Fruit fly (Drosophila melanogaster) whole organism, embryonic: Measurements from ENCODE around the gene Twdlalpha.

Source experiments
- B-H2 ChIP-seq: fragments of 200-800 bp; sonication (Bioruptor generic); optimal IDR thresholded peaks from 2 replicates; lab custom pipeline; 2018; ENCODE audit warnings: missing biosample characterization, mild to moderate bottlenecking, missing genetic modification characterization
- Blimp-1 ChIP-seq: fragments of 200-800 bp; sonication (Bioruptor generic); optimal IDR thresholded peaks from 3 replicates; lab custom pipeline; 2018; ENCODE audit warnings: missing biosample characterization, missing genetic modification characterization, mild to moderate bottlenecking, moderate library complexity, missing genetic modification reagents
- CG10543 ChIP-seq: fragments of 200-800 bp; sonication (Bioruptor generic); optimal IDR thresholded peaks from 3 replicates; lab custom pipeline; 2017; ENCODE audit warnings: missing biosample characterization, mild to moderate bottlenecking, missing genetic modification characterization, moderate library complexity
- CG11560 ChIP-seq: fragments of 200-800 bp; sonication (Bioruptor generic); IDR thresholded peaks from 3 replicates; pipeline ENCODE4 v1.3.6; 2022; ENCODE audit warnings: missing biosample characterization, missing genetic modification characterization
- CG11696 ChIP-seq: fragments of 200-800 bp; sonication (Bioruptor generic); IDR thresholded peaks from 2 replicates; pipeline ENCODE4 v1.3.6; 2022; ENCODE audit warnings: missing biosample characterization, missing genetic modification characterization
- CG12071 ChIP-seq: fragments of 200-800 bp; sonication (Bioruptor generic); optimal IDR thresholded peaks from 3 replicates; lab custom pipeline; 2018; ENCODE audit warnings: missing biosample characterization, mild to moderate bottlenecking, missing genetic modification characterization
- CG12659 ChIP-seq: fragments of 200-800 bp; sonication (Bioruptor generic); optimal IDR thresholded peaks from 3 replicates; lab custom pipeline; 2017; ENCODE audit warnings: mild to moderate bottlenecking, missing biosample characterization, missing genetic modification reagents, missing genetic modification characterization
- CG12942 ChIP-seq: fragments of 200-800 bp; sonication (Bioruptor generic); optimal IDR thresholded peaks from 3 replicates; lab custom pipeline; 2016; ENCODE audit warnings: missing biosample characterization, missing genetic modification characterization
- CG17359 ChIP-seq: fragments of 200-800 bp; sonication (Bioruptor generic); optimal IDR thresholded peaks from 3 replicates; lab custom pipeline; 2018; ENCODE audit warnings: missing biosample characterization, mild to moderate bottlenecking, missing genetic modification characterization, moderate library complexity
- CG18599 ChIP-seq: fragments of 200-800 bp; sonication (Bioruptor generic); optimal IDR thresholded peaks from 3 replicates; lab custom pipeline; 2017; ENCODE audit warnings: missing biosample characterization, missing genetic modification characterization, mild to moderate bottlenecking, moderate library complexity, missing genetic modification reagents
- CG2116 ChIP-seq: fragments of 200-800 bp; sonication (Bioruptor generic); optimal IDR thresholded peaks from 3 replicates; lab custom pipeline; 2018; ENCODE audit warnings: missing biosample characterization, mild to moderate bottlenecking, missing genetic modification characterization
- CG2678 ChIP-seq: fragments of 200-800 bp; sonication (Bioruptor generic); optimal IDR thresholded peaks from 3 replicates; lab custom pipeline; 2019; ENCODE audit warnings: missing biosample characterization, mild to moderate bottlenecking, missing genetic modification characterization, moderate library complexity
- CG30403 ChIP-seq: fragments of 200-800 bp; sonication (Bioruptor generic); optimal IDR thresholded peaks from 3 replicates; lab custom pipeline; 2016; ENCODE audit warnings: missing biosample characterization, missing genetic modification characterization
- CG42726 ChIP-seq: fragments of 200-800 bp; sonication (Bioruptor generic); IDR thresholded peaks from 2 replicates; pipeline ENCODE4 v1.3.6; 2022; ENCODE audit warnings: missing biosample characterization, missing genetic modification characterization; ENCODE audit not compliant: partially characterized antibody
- CG4854 ChIP-seq: fragments of 200-800 bp; sonication (Bioruptor generic); optimal IDR thresholded peaks from 2 replicates; lab custom pipeline; 2016; ENCODE audit warnings: missing biosample characterization, missing genetic modification characterization, inconsistent platforms
- CG5180 ChIP-seq: fragments of 200-800 bp; sonication (Bioruptor generic); optimal IDR thresholded peaks from 3 replicates; lab custom pipeline; 2017; ENCODE audit warnings: missing biosample characterization, missing genetic modification characterization, mild to moderate bottlenecking, moderate library complexity, missing genetic modification reagents
- CG6175 ChIP-seq: fragments of 200-800 bp; sonication (Bioruptor generic); IDR thresholded peaks from 3 replicates; pipeline ENCODE4 v1.3.6; 2022; ENCODE audit warnings: missing biosample characterization, missing genetic modification characterization
- CG8765 ChIP-seq: fragments of 200-800 bp; sonication (Bioruptor generic); IDR thresholded peaks from 2 replicates; pipeline ENCODE4 v1.3.6; 2022; ENCODE audit warnings: missing biosample characterization, missing genetic modification characterization
- Camta ChIP-seq: fragments of 200-800 bp; sonication (Bioruptor generic); optimal IDR thresholded peaks from 2 replicates; lab custom pipeline; 2016; ENCODE audit warnings: missing biosample characterization, missing genetic modification characterization
- CoRest ChIP-seq: fragments of 200-800 bp; sonication (Bioruptor generic); optimal IDR thresholded peaks from 3 replicates; lab custom pipeline; 2018; ENCODE audit warnings: missing biosample characterization, mild to moderate bottlenecking, missing genetic modification characterization, moderate library complexity
- Dek ChIP-seq: fragments of 200-800 bp; sonication (Bioruptor generic); optimal IDR thresholded peaks from 3 replicates; lab custom pipeline; 2019; ENCODE audit warnings: missing biosample characterization, mild to moderate bottlenecking, missing genetic modification characterization, moderate library complexity
- Doc2 ChIP-seq: fragments of 200-800 bp; sonication (Bioruptor generic); IDR thresholded peaks from 2 replicates; pipeline ENCODE4 v1.3.6; 2022; ENCODE audit warnings: missing biosample characterization, missing genetic modification characterization
- Fer3 ChIP-seq: fragments of 200-800 bp; sonication (Bioruptor generic); optimal IDR thresholded peaks from 2 replicates; lab custom pipeline; 2018; ENCODE audit warnings: missing biosample characterization, mild to moderate bottlenecking, missing genetic modification characterization, moderate library complexity
- Hand ChIP-seq: fragments of 200-800 bp; sonication (Bioruptor generic); optimal IDR thresholded peaks from 2 replicates; lab custom pipeline; 2017; ENCODE audit warnings: mild to moderate bottlenecking, missing biosample characterization, missing genetic modification reagents, missing genetic modification characterization
- NFAT ChIP-seq: fragments of 200-800 bp; sonication (Bioruptor generic); IDR thresholded peaks from 2 replicates; pipeline ENCODE4 v1.3.6; 2022; ENCODE audit warnings: missing biosample characterization, missing genetic modification characterization
- Oaz ChIP-seq: fragments of 200-800 bp; sonication (Bioruptor generic); IDR thresholded peaks from 2 replicates; pipeline ENCODE4 v1.3.6; 2022; ENCODE audit warnings: missing biosample characterization, missing genetic modification characterization
- Sox100B ChIP-seq: fragments of 200-800 bp; sonication (Bioruptor generic); optimal IDR thresholded peaks from 3 replicates; lab custom pipeline; 2018; ENCODE audit warnings: missing biosample characterization, mild to moderate bottlenecking, missing genetic modification characterization
- Xbp1 ChIP-seq: fragments of 200-800 bp; sonication (Bioruptor generic); optimal IDR thresholded peaks from 3 replicates; lab custom pipeline; 2016; ENCODE audit warnings: missing biosample characterization, mild to moderate bottlenecking, missing genetic modification characterization
- ab ChIP-seq: fragments of 200-800 bp; sonication (Bioruptor generic); optimal IDR thresholded peaks from 2 replicates; lab custom pipeline; 2016; ENCODE audit warnings: missing biosample characterization, missing genetic modification characterization
- ac ChIP-seq: fragments of 200-800 bp; sonication (Bioruptor generic); optimal IDR thresholded peaks from 3 replicates; lab custom pipeline; 2017; ENCODE audit warnings: missing biosample characterization, mild to moderate bottlenecking, missing genetic modification characterization
- ase ChIP-seq: fragments of 200-800 bp; sonication (Bioruptor generic); IDR thresholded peaks from 3 replicates; pipeline ENCODE4 v1.3.6; 2022; ENCODE audit warnings: missing biosample characterization, missing genetic modification characterization
- ato ChIP-seq: fragments of 200-800 bp; sonication (Bioruptor generic); IDR thresholded peaks from 2 replicates; pipeline ENCODE4 v1.3.6; 2022; ENCODE audit warnings: missing biosample characterization, missing genetic modification characterization; ENCODE audit not compliant: partially characterized antibody
- caup ChIP-seq: fragments of 200-800 bp; sonication (Bioruptor generic); optimal IDR thresholded peaks from 3 replicates; lab custom pipeline; 2017; ENCODE audit warnings: missing biosample characterization, mild to moderate bottlenecking, missing genetic modification characterization, moderate library complexity; ENCODE audit not compliant: severe bottlenecking
- dimm ChIP-seq: fragments of 200-800 bp; sonication (Bioruptor generic); IDR thresholded peaks from 2 replicates; pipeline ENCODE4 v1.3.6; 2022; ENCODE audit warnings: missing biosample characterization, missing genetic modification characterization
- gce ChIP-seq: fragments of 200-800 bp; sonication (Bioruptor generic); IDR thresholded peaks from 3 replicates; pipeline ENCODE4 v1.3.6; 2022; ENCODE audit warnings: missing biosample characterization, missing genetic modification characterization
- ham ChIP-seq: fragments of 200-800 bp; sonication (Bioruptor generic); IDR thresholded peaks from 2 replicates; pipeline ENCODE4 v1.3.6; 2022; ENCODE audit warnings: missing biosample characterization, missing genetic modification characterization
- nerfin-1 ChIP-seq: fragments of 200-800 bp; sonication (Bioruptor generic); optimal IDR thresholded peaks from 3 replicates; lab custom pipeline; 2019; ENCODE audit warnings: missing biosample characterization, mild to moderate bottlenecking, missing genetic modification characterization, moderate library complexity
- odd ChIP-seq: fragments of 200-800 bp; sonication (Bioruptor generic); optimal IDR thresholded peaks from 2 replicates; lab custom pipeline; 2017; ENCODE audit warnings: missing biosample characterization, mild to moderate bottlenecking, missing genetic modification characterization
- phol ChIP-seq: fragments of 200-800 bp; sonication (Bioruptor generic); optimal IDR thresholded peaks from 3 replicates; lab custom pipeline; 2018; ENCODE audit warnings: missing biosample characterization, mild to moderate bottlenecking, missing genetic modification characterization, moderate library complexity
- pita ChIP-seq: fragments of 200-800 bp; sonication (Bioruptor generic); optimal IDR thresholded peaks from 2 replicates; lab custom pipeline; 2017; ENCODE audit warnings: missing biosample characterization, mild to moderate bottlenecking, missing genetic modification characterization
- run ChIP-seq: fragments of 200-800 bp; sonication (Bioruptor generic); optimal IDR thresholded peaks from 3 replicates; lab custom pipeline; 2018; ENCODE audit warnings: missing biosample characterization, mild to moderate bottlenecking, missing genetic modification characterization
- sim ChIP-seq: fragments of 200-800 bp; sonication (Bioruptor generic); IDR thresholded peaks from 2 replicates; pipeline ENCODE4 v1.3.6; 2022; ENCODE audit warnings: missing biosample characterization, missing genetic modification characterization
- stwl ChIP-seq: fragments of 200-800 bp; sonication (Bioruptor generic); optimal IDR thresholded peaks from 3 replicates; lab custom pipeline; 2018; ENCODE audit warnings: missing biosample characterization, mild to moderate bottlenecking, missing genetic modification characterization, moderate library complexity
- tap ChIP-seq: fragments of 200-800 bp; optimal IDR thresholded peaks from 3 replicates; lab custom pipeline; 2019; ENCODE audit warnings: missing biosample characterization, mild to moderate bottlenecking, missing genetic modification characterization, moderate library complexity
- tio ChIP-seq: fragments of 200-800 bp; sonication (Bioruptor generic); optimal IDR thresholded peaks from 2 replicates; lab custom pipeline; 2017; ENCODE audit warnings: missing biosample characterization, missing genetic modification characterization, inconsistent platforms
- trem ChIP-seq: fragments of 200-800 bp; optimal IDR thresholded peaks from 3 replicates; lab custom pipeline; 2019; ENCODE audit warnings: missing biosample characterization, mild to moderate bottlenecking, missing genetic modification characterization, moderate library complexity
- vvl ChIP-seq: fragments of 200-800 bp; sonication (Bioruptor generic); IDR thresholded peaks from 2 replicates; pipeline ENCODE4 v1.3.6; 2022; ENCODE audit warnings: missing biosample characterization, missing genetic modification characterization

Gene Twdlalpha

dm6 chrX:16772882-16773827 is 30.5 kb downstream of the Twdlalpha start (continued):
- no peak for TF ChIP-seq CG11560 (tag; lab: Robert Waterston, UW)
- TF ChIP-seq CG8765 (GFP tag; lab: Robert Waterston, UW): peak; percentile 82
- TF ChIP-seq trem: peak; percentile 9
- TF ChIP-seq CG42726 (GFP tag; lab: Robert Waterston, UW): no peak
- no peak for TF ChIP-seq B-H2 (GFP tag; lab: Kevin White, UChicago)
- peak; percentile 58 for TF ChIP-seq Camta (GFP tag; lab: Kevin White, UChicago)
- no peak for TF ChIP-seq ato (GFP tag; lab: Robert Waterston, UW)
- no peak for TF ChIP-seq ab (GFP tag; lab: Kevin White, UChicago)
- TF ChIP-seq CG5180: no peak
- peak; percentile 53 for TF ChIP-seq CG30403 (GFP tag; lab: Kevin White, UChicago)
- peak; percentile 66; the same call in 1 of the 2 replicates for TF ChIP-seq CG11696 (GFP tag; lab: Robert Waterston, UW)
- peak; percentile 46; the same call in 1 of the 3 replicates for TF ChIP-seq ase
- no peak for TF ChIP-seq ham
- peak; percentile 30 for TF ChIP-seq nerfin-1 (tag; lab: Kevin White, UChicago)
- TF ChIP-seq Blimp-1 (GFP tag; lab: Kevin White, UChicago): peak; percentile 73
- no peak for TF ChIP-seq pita (GFP tag; lab: Kevin White, UChicago)
- TF ChIP-seq Doc2 (GFP tag; lab: Robert Waterston, UW): no peak
- peak; percentile 42 for TF ChIP-seq CG2678 (tag; lab: Kevin White, UChicago)
- peak; percentile 5 for TF ChIP-seq ac (GFP tag; lab: Kevin White, UChicago)
- peak; percentile 27; the same call in 1 of the 2 replicates for TF ChIP-seq dimm (GFP tag; lab: Robert Waterston, UW)
- TF ChIP-seq tio (GFP tag; lab: Kevin White, UChicago): peak; percentile 5
- TF ChIP-seq Dek (tag; lab: Kevin White, UChicago): no peak
- 0 out of 2 replicates have a peak, but pooled peaks have one; percentile 25 for TF ChIP-seq Oaz (GFP tag; lab: Robert Waterston, UW)
- TF ChIP-seq CG17359: peak; percentile 53
- TF ChIP-seq CG4854 (GFP tag; lab: Kevin White, UChicago): peak; percentile 5
- peak; percentile 64 for TF ChIP-seq phol (tag; lab: Kevin White, UChicago)
- TF ChIP-seq vvl (GFP tag; lab: Robert Waterston, UW): peak; percentile 82
- no peak for TF ChIP-seq CG12659 (GFP tag; lab: Kevin White, UChicago)
- TF ChIP-seq odd: no peak
- no peak for TF ChIP-seq CoRest
- peak; percentile 13 for TF ChIP-seq CG18599 (GFP tag; lab: Kevin White, UChicago)
- no peak for TF ChIP-seq CG12942
- no peak for TF ChIP-seq caup (GFP tag; lab: Kevin White, UChicago)
- peak; percentile 78 for TF ChIP-seq gce (GFP tag; lab: Robert Waterston, UW)
- peak; percentile 1 for TF ChIP-seq stwl (tag; lab: Kevin White, UChicago)
- peak; percentile 38 for TF ChIP-seq Xbp1 (GFP tag; lab: Kevin White, UChicago)
- no peak for TF ChIP-seq run (tag; lab: Kevin White, UChicago)
- peak; percentile 21 for TF ChIP-seq Fer3 (tag; lab: Kevin White, UChicago)
- peak; percentile 48; the same call in 1 of the 2 replicates for TF ChIP-seq sim (GFP tag; lab: Robert Waterston, UW)
- no peak for TF ChIP-seq CG6175 (GFP tag; lab: Robert Waterston, UW)
- TF ChIP-seq Sox100B: peak; percentile 12
- peak; percentile 7 for TF ChIP-seq CG12071
- TF ChIP-seq Hand (GFP tag; lab: Kevin White, UChicago): no peak
- peak; percentile 67 for TF ChIP-seq tap (tag; lab: Kevin White, UChicago)
- TF ChIP-seq CG2116 (GFP tag; lab: Kevin White, UChicago): no peak
- TF ChIP-seq CG10543 (GFP tag; lab: Kevin White, UChicago): no peak
- no peak for TF ChIP-seq NFAT (GFP tag; lab: Robert Waterston, UW)
